Worm (Caenorhabditis elegans) whole organism, L3 larva: ENCODE data around the gene C17C3.1.

Experiments
- R02D3.7 ChIP-seq: fragments of 150-350 bp; optimal IDR thresholded peaks from 2 replicates; lab custom pipeline; 2014; ENCODE audit warnings: missing biosample characterization, missing genetic modification characterization
- aly-2 ChIP-seq: fragments of 150-350 bp; optimal IDR thresholded peaks from 2 replicates; lab custom pipeline; 2014; ENCODE audit warnings: missing biosample characterization, missing genetic modification characterization
- ama-1 ChIP-seq: fragments of 150-350 bp; optimal IDR thresholded peaks from 2 replicates; lab custom pipeline; 2018
- ceh-28 ChIP-seq: fragments of 150-350 bp; optimal IDR thresholded peaks from 2 replicates; lab custom pipeline; 2014; ENCODE audit warnings: missing biosample characterization, missing genetic modification reagents, missing genetic modification characterization
- egl-27 ChIP-seq: sonication (generic microtip); optimal IDR thresholded peaks from 4 replicates; lab custom pipeline; 2017; ENCODE audit warnings: missing biosample characterization, missing genetic modification reagents, missing genetic modification characterization
- egl-5 ChIP-seq: fragments of 150-350 bp; optimal IDR thresholded peaks from 2 replicates; lab custom pipeline; 2017; ENCODE audit warnings: missing biosample characterization, missing genetic modification reagents, missing genetic modification characterization, inconsistent platforms
- elt-1 ChIP-seq: fragments of 150-350 bp; optimal IDR thresholded peaks from 2 replicates; lab custom pipeline; 2014; ENCODE audit warnings: missing biosample characterization, missing genetic modification characterization
- elt-2 ChIP-seq: sonication (generic microtip); optimal IDR thresholded peaks from 2 replicates; lab custom pipeline; 2016; ENCODE audit warnings: missing genetic modification reagents, mild to moderate bottlenecking, missing genetic modification characterization, missing compliant biosample characterization
- elt-3 ChIP-seq, 3 experiments: fragments of 150-350 bp in 1 of 3; sonication (generic microtip) in 2 of 3; optimal IDR thresholded peaks; 2 replicates in 2 of 3; 4 replicates in 1 of 3; lab custom pipeline; 2014 to 2017; ENCODE audit warnings: missing biosample characterization in 3 of 3, missing genetic modification characterization in 3 of 3
- eor-1 ChIP-seq, 2 experiments: fragments of 150-350 bp; optimal IDR thresholded peaks; 2 replicates each; lab custom pipeline; 2014 to 2018; ENCODE audit warnings: missing biosample characterization in 2 of 2, missing genetic modification characterization in 2 of 2
- fkh-10 ChIP-seq: sonication (generic microtip); optimal IDR thresholded peaks from 2 replicates; lab custom pipeline; 2017; ENCODE audit warnings: missing biosample characterization, missing genetic modification reagents, missing genetic modification characterization
- fkh-2 ChIP-seq: fragments of 150-350 bp; optimal IDR thresholded peaks from 2 replicates; lab custom pipeline; 2014; ENCODE audit warnings: missing biosample characterization, missing genetic modification reagents, missing genetic modification characterization
- fos-1 ChIP-seq: fragments of 150-350 bp; optimal IDR thresholded peaks from 2 replicates; lab custom pipeline; 2014; ENCODE audit warnings: missing biosample characterization, missing genetic modification characterization
- hmg-11 ChIP-seq: sonication (generic microtip); optimal IDR thresholded peaks from 2 replicates; lab custom pipeline; 2016; ENCODE audit warnings: missing genetic modification characterization, missing compliant biosample characterization
- jun-1 ChIP-seq: fragments of 150-350 bp; optimal IDR thresholded peaks from 2 replicates; lab custom pipeline; 2014; ENCODE audit warnings: missing biosample characterization, missing genetic modification reagents, missing genetic modification characterization
- lin-15B ChIP-seq: fragments of 150-350 bp; optimal IDR thresholded peaks from 2 replicates; lab custom pipeline; 2014; ENCODE audit warnings: missing biosample characterization, missing genetic modification characterization
- lin-39 ChIP-seq: fragments of 150-350 bp; optimal IDR thresholded peaks from 2 replicates; lab custom pipeline; 2018; ENCODE audit warnings: missing biosample characterization, missing genetic modification reagents, missing genetic modification characterization
- lsy-12 ChIP-seq: sonication (generic microtip); optimal IDR thresholded peaks from 2 replicates; lab custom pipeline; 2016; ENCODE audit warnings: mild to moderate bottlenecking, missing genetic modification characterization, missing compliant biosample characterization
- mml-1 ChIP-seq: fragments of 150-350 bp; sonication (generic microtip); optimal IDR thresholded peaks from 3 replicates; lab custom pipeline; 2014; ENCODE audit warnings: missing biosample characterization, missing genetic modification characterization
- nfya-1 ChIP-seq: sonication (generic microtip); optimal IDR thresholded peaks from 2 replicates; lab custom pipeline; 2017; ENCODE audit warnings: missing genetic modification characterization, mild to moderate bottlenecking, missing compliant biosample characterization, antibody characterized with exemption, moderate library complexity; ENCODE audit not compliant: insufficient read depth
- nhr-23 ChIP-seq: fragments of 150-350 bp; optimal IDR thresholded peaks from 2 replicates; lab custom pipeline; 2014; ENCODE audit warnings: missing biosample characterization, missing genetic modification reagents, missing genetic modification characterization
- nhr-237 ChIP-seq: fragments of 150-350 bp; optimal IDR thresholded peaks from 2 replicates; lab custom pipeline; 2014; ENCODE audit warnings: missing biosample characterization, missing genetic modification characterization
- nhr-25 ChIP-seq: sonication (generic microtip); optimal IDR thresholded peaks from 2 replicates; lab custom pipeline; 2017; ENCODE audit warnings: missing biosample characterization, missing genetic modification characterization
- nhr-28 ChIP-seq: fragments of 150-350 bp; optimal IDR thresholded peaks from 2 replicates; lab custom pipeline; 2014; ENCODE audit warnings: missing biosample characterization, missing genetic modification characterization
- nhr-43 ChIP-seq: sonication (generic microtip); optimal IDR thresholded peaks from 2 replicates; lab custom pipeline; 2016; ENCODE audit warnings: mild to moderate bottlenecking, missing genetic modification characterization, missing compliant biosample characterization; ENCODE audit not compliant: poor library complexity, severe bottlenecking
- nhr-76 ChIP-seq: fragments of 150-350 bp; sonication (generic microtip); optimal IDR thresholded peaks from 5 replicates; lab custom pipeline; 2014; ENCODE audit warnings: missing biosample characterization, missing genetic modification characterization
- nhr-77 ChIP-seq: fragments of 150-350 bp; optimal IDR thresholded peaks from 2 replicates; lab custom pipeline; 2014; ENCODE audit warnings: missing biosample characterization, missing genetic modification characterization
- pha-4 ChIP-seq: fragments of 150-350 bp; optimal IDR thresholded peaks from 2 replicates; lab custom pipeline; 2014; ENCODE audit warnings: missing biosample characterization, missing genetic modification reagents, missing genetic modification characterization
- pqm-1 ChIP-seq: fragments of 150-350 bp; optimal IDR thresholded peaks from 2 replicates; lab custom pipeline; 2017; ENCODE audit warnings: missing biosample characterization, missing genetic modification characterization, inconsistent platforms
- skn-1 ChIP-seq: fragments of 150-350 bp; optimal IDR thresholded peaks from 2 replicates; lab custom pipeline; 2014; ENCODE audit warnings: missing biosample characterization, missing genetic modification characterization
- snpc-4 ChIP-seq: fragments of 150-350 bp; optimal IDR thresholded peaks from 2 replicates; lab custom pipeline; 2014; ENCODE audit warnings: missing biosample characterization, missing genetic modification characterization
- unc-39 ChIP-seq: sonication (generic microtip); optimal IDR thresholded peaks from 4 replicates; lab custom pipeline; 2017; ENCODE audit warnings: missing biosample characterization, missing genetic modification characterization
- zag-1 ChIP-seq: fragments of 150-350 bp; optimal IDR thresholded peaks from 2 replicates; lab custom pipeline; 2014; ENCODE audit warnings: missing biosample characterization, missing genetic modification characterization
- ztf-11 ChIP-seq: fragments of 150-350 bp; optimal IDR thresholded peaks from 2 replicates; lab custom pipeline; 2014; ENCODE audit warnings: missing biosample characterization, missing genetic modification characterization

The C17C3.1 gene

ce11 chrII:5585788-5586187, 15.4 kb downstream of the C17C3.1 start, which contains the start of gene lys-8:
Gene lys-8, plus strand, starts transcription at chrII:5586178.
- TF ChIP-seq jun-1 (tag; lab: Kevin White, UChicago) (peak; percentile 52), nhr-25 (no peak), snpc-4 (peak; percentile 13), fkh-10 (GFP tag; lab: Kevin White, UChicago) (no peak), pqm-1 (tag; lab: Kevin White, UChicago) (peak; percentile 97), nhr-23 (tag; lab: Kevin White, UChicago) (no peak), elt-2 (peak; percentile 100), nhr-76 (tag; lab: Kevin White, UChicago) (no peak), pha-4 (peak; percentile 65), lsy-12 (tag; lab: Kevin White, UChicago) (no peak)

- no peak for TF ChIP-seq skn-1
- TF ChIP-seq eor-1 (tag; optimal IDR thresholded peaks at IDR 0.05; lab: Kevin White, UChicago), result no peak
- TF ChIP-seq nhr-28 (tag; lab: Kevin White, UChicago), result no peak
- no peak for TF ChIP-seq snpc-4
- no peak for TF ChIP-seq zag-1
- TF ChIP-seq aly-2 (tag; lab: Kevin White, UChicago), result no peak
Observed at ce11 chrII:5587794-5588193, 17.4 kb downstream of the C17C3.1 start.

ce11 chrII:5589690-5590089, 19.3 kb downstream of the C17C3.1 start, which contains the start of gene C17G10.13:
Gene C17G10.13, minus strand, starts transcription at chrII:5589790.
- no peak for TF ChIP-seq pqm-1 (tag; lab: Kevin White, UChicago)
- peak; percentile 5 for TF ChIP-seq elt-2

- no peak for TF ChIP-seq ztf-11 (tag; lab: Kevin White, UChicago)
- TF ChIP-seq fos-1 (tag; lab: Kevin White, UChicago), result no peak
- TF ChIP-seq lin-39 (tag; lab: Kevin White, UChicago), result no peak
- no peak for TF ChIP-seq zag-1
- no peak for TF ChIP-seq ama-1 (lab: Kevin White, UChicago)
- TF ChIP-seq R02D3.7 (tag; lab: Kevin White, UChicago), result no peak
- no peak for TF ChIP-seq elt-1 (tag; lab: Kevin White, UChicago)
- no peak for TF ChIP-seq nhr-77 (tag; lab: Kevin White, UChicago)
- TF ChIP-seq fkh-2 (tag; lab: Kevin White, UChicago), result no peak
- no peak for TF ChIP-seq nhr-23 (tag; lab: Kevin White, UChicago)
- TF ChIP-seq aly-2 (tag; lab: Kevin White, UChicago), result no peak
- no peak for TF ChIP-seq nhr-28 (tag; lab: Kevin White, UChicago)
- TF ChIP-seq elt-3 (tag; optimal IDR thresholded peaks at IDR 0.05; lab: Kevin White, UChicago), result no peak
- no peak for TF ChIP-seq unc-39 (tag; lab: Kevin White, UChicago)
- no peak for TF ChIP-seq nhr-43 (tag; lab: Kevin White, UChicago)
- TF ChIP-seq nhr-237 (tag; lab: Kevin White, UChicago), result no peak
Observed at ce11 chrII:5591558-5591957, 21.2 kb downstream of the C17C3.1 start.

ce11 chrII:5592857-5593256, 22.5 kb downstream of the C17C3.1 start:
- TF ChIP-seq elt-1 (tag; lab: Kevin White, UChicago) (peak; percentile 66), ztf-11 (tag; lab: Kevin White, UChicago) (no peak)

ce11 chrII:5593377-5593932, 23.1 kb downstream of the C17C3.1 start, which contains the start of gene cdc-14:
Gene cdc-14, minus strand, starts transcription at chrII:5593427.
- TF ChIP-seq elt-1 (tag; lab: Kevin White, UChicago), result peak; percentile 53
- TF ChIP-seq nhr-28 (tag; lab: Kevin White, UChicago), result no peak
- TF ChIP-seq ceh-28 (tag; lab: Kevin White, UChicago), result peak; percentile 43
- TF ChIP-seq nhr-25, result peak; percentile 94
- peak; percentile 76 for TF ChIP-seq lin-39 (tag; lab: Kevin White, UChicago)
- peak; percentile 84 for TF ChIP-seq snpc-4
- no peak for TF ChIP-seq egl-27
- TF ChIP-seq pha-4, result peak; percentile 78
- peak; percentile 38 for TF ChIP-seq fkh-2 (tag; lab: Kevin White, UChicago)
- no peak for TF ChIP-seq mml-1 (tag; lab: Kevin White, UChicago)
- TF ChIP-seq nfya-1, result peak; percentile 59
- TF ChIP-seq jun-1 (tag; lab: Kevin White, UChicago), result peak; percentile 66
- peak; percentile 65 for TF ChIP-seq lin-15B (tag; lab: Kevin White, UChicago)
- no peak for TF ChIP-seq unc-39 (tag; lab: Kevin White, UChicago)
- peak; percentile 54 for TF ChIP-seq hmg-11 (tag; lab: Kevin White, UChicago)
- TF ChIP-seq nhr-23 (tag; lab: Kevin White, UChicago), result peak; percentile 54
- TF ChIP-seq nhr-43 (tag; lab: Kevin White, UChicago), result peak; percentile 22
- TF ChIP-seq elt-2, result peak; percentile 73
- peak; percentile 87 for TF ChIP-seq egl-5 (tag; lab: Kevin White, UChicago)
